Worm (Caenorhabditis elegans) whole organism, young adult: ENCODE data around the gene C14C11.1.

Source experiments
- C06A6.2 ChIP-seq: fragments of 200-800 bp; sonication (Bioruptor generic); conservative IDR thresholded peaks from 2 replicates; pipeline ENCODE4 v1.3.6; 2022; ENCODE audit warnings: missing genetic modification characterization, missing compliant biosample characterization
- Y53G8AR.9 ChIP-seq: fragments of 200-800 bp; sonication (Bioruptor generic); conservative IDR thresholded peaks from 2 replicates; pipeline ENCODE4 v1.3.6; 2022; ENCODE audit warnings: missing genetic modification reagents, missing genetic modification characterization, missing compliant biosample characterization
- lsy-27 ChIP-seq: sonication (generic microtip); optimal IDR thresholded peaks from 2 replicates; lab custom pipeline; 2017; ENCODE audit warnings: missing genetic modification characterization, mild to moderate bottlenecking, missing compliant biosample characterization, antibody characterized with exemption, missing genotype, borderline replicate concordance; ENCODE audit not compliant: insufficient read depth
- ztf-22 ChIP-seq: fragments of 200-800 bp; sonication (Bioruptor generic); optimal IDR thresholded peaks from 2 replicates; lab custom pipeline; 2018; ENCODE audit warnings: mild to moderate bottlenecking, missing genetic modification characterization, moderate library complexity, missing compliant biosample characterization

DNA sequence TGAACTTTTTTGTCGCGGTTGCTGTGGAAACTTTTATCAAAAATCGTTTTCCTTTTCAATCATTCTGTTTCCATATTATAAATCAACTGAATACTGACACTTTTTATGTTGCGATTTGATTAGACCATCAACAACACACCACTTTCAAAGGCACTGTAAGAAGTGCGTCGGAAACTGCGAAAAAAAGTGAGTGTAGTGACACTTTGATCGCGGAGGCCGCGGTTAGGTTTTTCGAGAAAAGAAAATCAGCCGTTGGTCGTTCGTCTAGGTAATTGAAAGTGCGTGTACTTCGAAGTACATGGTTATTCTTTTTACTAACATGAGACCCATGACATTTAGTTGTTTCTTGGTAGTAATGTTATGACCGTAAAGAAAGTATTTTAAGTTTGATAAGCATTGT, 32.2 kb downstream of the C14C11.1 start:
- no peak for TF ChIP-seq Y53G8AR.9 (GFP tag; lab: Robert Waterston, UW)
- TF ChIP-seq lsy-27 (tag; lab: Kevin White, UChicago) = no peak
- TF ChIP-seq C06A6.2 (GFP tag; lab: Robert Waterston, UW) = no peak
- no peak for TF ChIP-seq ztf-22 (GFP tag; lab: Kevin White, UChicago)
